In genomic region chr3R:24876843-24877457, dm6 we compare ENCODE assay signal across 1 fruit fly cellular context.
TF ChIP-seq lines count a peak whose summit lies in the region.

Gene CG11089, plus strand, starts transcription at chr3R:24877045.
Gene CG31381, plus strand, starts transcription at chr3R:24877045.

TF ChIP-seq in whole organism, embryonic, 481 proteins besides CTCF, POLR2A, EP300 and RAD21 (continued from another document):
- TF ChIP-seq CG11456 (GFP tag; IDR thresholded peaks at IDR 0.05; lab: Robert Waterston, UW) (no peak), CG2116 (GFP tag; optimal IDR thresholded peaks at IDR 0.05; lab: Kevin White, UChicago) (peak; percentile 5), usp (GFP tag; optimal IDR thresholded peaks at IDR 0.05; lab: Kevin White, UChicago) (no peak), CG31441 (GFP tag; IDR thresholded peaks at IDR 0.05; lab: Robert Waterston, UW) (0 out of 2 replicates have a peak, but pooled peaks have one; percentile 7), kah (GFP tag; optimal IDR thresholded peaks at IDR 0.05; lab: Kevin White, UChicago) (peak; percentile 99), CG30020 (tag; optimal IDR thresholded peaks at IDR 0.05; lab: Kevin White, UChicago) (peak; percentile 2), lbe (GFP tag; optimal IDR thresholded peaks at IDR 0.05; lab: Kevin White, UChicago) (peak; percentile 4), slp2 (GFP tag; optimal IDR thresholded peaks at IDR 0.05; lab: Kevin White, UChicago) (no peak), Blimp-1 (GFP tag; optimal IDR thresholded peaks at IDR 0.05; lab: Kevin White, UChicago) (no peak), CG9727 (GFP tag; optimal IDR thresholded peaks at IDR 0.05; lab: Kevin White, UChicago) (peak; percentile 46), Atf6 (GFP tag; IDR thresholded peaks at IDR 0.05; lab: Robert Waterston, UW) (no peak), CG4854 (GFP tag; optimal IDR thresholded peaks at IDR 0.05; lab: Kevin White, UChicago) (peak; percentile 97), Elba2 (GFP tag; optimal IDR thresholded peaks at IDR 0.05; lab: Kevin White, UChicago) (peak; percentile 13), Mes4 (GFP tag; optimal IDR thresholded peaks at IDR 0.05; lab: Kevin White, UChicago) (no peak), caup (GFP tag; optimal IDR thresholded peaks at IDR 0.05; lab: Kevin White, UChicago; ENCODE audit: severe bottlenecking) (peak; percentile 45), esg (GFP tag; conservative IDR thresholded peaks at IDR 0.05; lab: Robert Waterston, UW) (no peak), run (tag; optimal IDR thresholded peaks at IDR 0.05; lab: Kevin White, UChicago) (peak; percentile 37), trem (tag; optimal IDR thresholded peaks at IDR 0.05; lab: Kevin White, UChicago) (peak; percentile 34), Scr (GFP tag; IDR thresholded peaks at IDR 0.05; lab: Robert Waterston, UW; ENCODE audit: partially characterized antibody) (0 out of 2 replicates have a peak, but pooled peaks have one; percentile 4), CG6683 (GFP tag; optimal IDR thresholded peaks at IDR 0.05; lab: Kevin White, UChicago) (peak; percentile 14), E2f2 (GFP tag; IDR thresholded peaks at IDR 0.05; lab: Robert Waterston, UW) (peak; percentile 97), CG1792 (GFP tag; optimal IDR thresholded peaks at IDR 0.05; lab: Kevin White, UChicago) (no peak), CG15514 (GFP tag; optimal IDR thresholded peaks at IDR 0.05; lab: Kevin White, UChicago) (peak; percentile 83), nmo (GFP tag; optimal IDR thresholded peaks at IDR 0.05; lab: Kevin White, UChicago) (peak; percentile 36), HmgZ (tag; optimal IDR thresholded peaks at IDR 0.05; lab: Kevin White, UChicago) (no peak), pzg (GFP tag; optimal IDR thresholded peaks at IDR 0.05; lab: Kevin White, UChicago) (peak; percentile 50), CG17829 (tag; optimal IDR thresholded peaks at IDR 0.05; lab: Kevin White, UChicago) (peak; percentile 39), CG12391 (tag; optimal IDR thresholded peaks at IDR 0.05; lab: Kevin White, UChicago) (peak; percentile 61), grn (GFP tag; optimal IDR thresholded peaks at IDR 0.05; lab: Kevin White, UChicago) (peak; percentile 11), CG6254 (GFP tag; optimal IDR thresholded peaks at IDR 0.05; lab: Kevin White, UChicago) (no peak), CG14710 (tag; optimal IDR thresholded peaks at IDR 0.05; lab: Kevin White, UChicago) (peak; percentile 100), CG7556 (GFP tag; optimal IDR thresholded peaks at IDR 0.05; lab: Kevin White, UChicago) (peak; percentile 24), CG5180 (GFP tag; optimal IDR thresholded peaks at IDR 0.05; lab: Kevin White, UChicago) (no peak), unpg (GFP tag; optimal IDR thresholded peaks at IDR 0.05; lab: Kevin White, UChicago) (no peak), Side (GFP tag; optimal IDR thresholded peaks at IDR 0.05; lab: Kevin White, UChicago) (no peak), Ets97D (GFP tag; optimal IDR thresholded peaks at IDR 0.05; lab: Kevin White, UChicago) (peak; percentile 44), Ets65A (GFP tag; lab: Kevin White, UChicago) (peak; percentile 14), CG12659 (GFP tag; optimal IDR thresholded peaks at IDR 0.05; lab: Kevin White, UChicago) (peak; percentile 44), MTF-1 (GFP tag; optimal IDR thresholded peaks at IDR 0.05; lab: Kevin White, UChicago; ENCODE audit: borderline replicate concordance) (no peak), ac (GFP tag; optimal IDR thresholded peaks at IDR 0.05; lab: Kevin White, UChicago) (no peak), Dek (tag; optimal IDR thresholded peaks at IDR 0.05; lab: Kevin White, UChicago) (peak; percentile 32), pfk (GFP tag; optimal IDR thresholded peaks at IDR 0.05; lab: Kevin White, UChicago) (no peak), oc (tag; optimal IDR thresholded peaks at IDR 0.05; lab: Kevin White, UChicago) (no peak), unc-4 (GFP tag; IDR thresholded peaks at IDR 0.05; lab: Robert Waterston, UW; ENCODE audit: partially characterized antibody) (peak; percentile 16; the same call in 1 of the 2 replicates), Dp (GFP tag; optimal IDR thresholded peaks at IDR 0.05; lab: Kevin White, UChicago) (peak; percentile 96), CG14667 (GFP tag; IDR thresholded peaks at IDR 0.05; lab: Robert Waterston, UW) (no peak), Sin3A (optimal IDR thresholded peaks at IDR 0.05; lab: Kevin White, UChicago) (peak; percentile 6), phol (tag; optimal IDR thresholded peaks at IDR 0.05; lab: Kevin White, UChicago) (peak; percentile 21), crp (GFP tag; optimal IDR thresholded peaks at IDR 0.05; lab: Kevin White, UChicago) (peak in 1 of 2 experiments; percentile 76), CG11560 (tag; IDR thresholded peaks at IDR 0.05; lab: Robert Waterston, UW) (no peak), croc (GFP tag; conservative IDR thresholded peaks at IDR 0.05; lab: Robert Waterston, UW) (0 out of 3 replicates have a peak, but pooled peaks have one; percentile 3), az2 (GFP tag; optimal IDR thresholded peaks at IDR 0.05; lab: Kevin White, UChicago) (no peak), CG3281 (GFP tag; optimal IDR thresholded peaks at IDR 0.05; lab: Kevin White, UChicago) (peak; percentile 5), CG6689 (GFP tag; IDR thresholded peaks at IDR 0.05; lab: Robert Waterston, UW) (no peak), CG43689 (GFP tag; IDR thresholded peaks at IDR 0.05; lab: Robert Waterston, UW) (no peak), ap (GFP tag; IDR thresholded peaks at IDR 0.05; lab: Robert Waterston, UW) (no peak), CG18476 (GFP tag; optimal IDR thresholded peaks at IDR 0.05; lab: Kevin White, UChicago) (no peak)
